Fruit fly (Drosophila melanogaster) whole organism, embryonic: ENCODE data around the gene Fbw5.

Experiments
- Ada2b ChIP-seq: fragments of 200-800 bp; sonication (Bioruptor generic); IDR thresholded peaks from 2 replicates; pipeline ENCODE4 v1.3.6; 2022; ENCODE audit warnings: missing biosample characterization, missing genetic modification characterization
- Atf-2 ChIP-seq: fragments of 200-800 bp; sonication (Bioruptor generic); optimal IDR thresholded peaks from 2 replicates; lab custom pipeline; 2016; ENCODE audit warnings: missing biosample characterization, missing genetic modification characterization
- CG10543 ChIP-seq: fragments of 200-800 bp; sonication (Bioruptor generic); optimal IDR thresholded peaks from 3 replicates; lab custom pipeline; 2017; ENCODE audit warnings: missing biosample characterization, mild to moderate bottlenecking, missing genetic modification characterization, moderate library complexity
- CG1233 ChIP-seq: fragments of 200-800 bp; sonication (Bioruptor generic); optimal IDR thresholded peaks from 4 replicates; lab custom pipeline; 2018; ENCODE audit warnings: missing biosample characterization, mild to moderate bottlenecking, missing genetic modification characterization
- CG12942 ChIP-seq: fragments of 200-800 bp; sonication (Bioruptor generic); optimal IDR thresholded peaks from 3 replicates; lab custom pipeline; 2016; ENCODE audit warnings: missing biosample characterization, missing genetic modification characterization
- CG13123 ChIP-seq: fragments of 200-800 bp; sonication (Bioruptor generic); optimal IDR thresholded peaks from 2 replicates; lab custom pipeline; 2016; ENCODE audit warnings: missing biosample characterization, missing genetic modification characterization
- CG13296 ChIP-seq: fragments of 200-800 bp; sonication (Bioruptor generic); optimal IDR thresholded peaks from 3 replicates; lab custom pipeline; 2018; ENCODE audit warnings: missing biosample characterization, mild to moderate bottlenecking, missing genetic modification characterization
- CG13624 ChIP-seq: fragments of 200-800 bp; sonication (Bioruptor generic); optimal IDR thresholded peaks from 2 replicates; lab custom pipeline; 2016; ENCODE audit warnings: missing biosample characterization, missing genetic modification characterization
- CG13775 ChIP-seq: fragments of 200-800 bp; sonication (Bioruptor generic); optimal IDR thresholded peaks from 3 replicates; lab custom pipeline; 2017; ENCODE audit warnings: missing biosample characterization, mild to moderate bottlenecking, missing genetic modification characterization
- CG17186 ChIP-seq: fragments of 200-800 bp; sonication (Bioruptor generic); optimal IDR thresholded peaks from 3 replicates; lab custom pipeline; 2017; ENCODE audit warnings: missing biosample characterization, missing genetic modification reagents, missing genetic modification characterization
- CG17359 ChIP-seq: fragments of 200-800 bp; sonication (Bioruptor generic); optimal IDR thresholded peaks from 3 replicates; lab custom pipeline; 2018; ENCODE audit warnings: missing biosample characterization, mild to moderate bottlenecking, missing genetic modification characterization, moderate library complexity
- CG1832 ChIP-seq: fragments of 200-800 bp; sonication (Bioruptor generic); optimal IDR thresholded peaks from 2 replicates; lab custom pipeline; 2017; ENCODE audit warnings: missing biosample characterization, mild to moderate bottlenecking, missing genetic modification characterization, inconsistent platforms
- CG2129 ChIP-seq: fragments of 200-800 bp; sonication (Bioruptor generic); IDR thresholded peaks from 2 replicates; pipeline ENCODE4 v1.3.6; 2022; ENCODE audit warnings: missing biosample characterization, missing genetic modification characterization; ENCODE audit not compliant: partially characterized antibody
- CG2199 ChIP-seq: fragments of 200-800 bp; sonication (Bioruptor generic); IDR thresholded peaks from 3 replicates; pipeline ENCODE4 v1.3.6; 2022; ENCODE audit warnings: missing biosample characterization, missing genetic modification characterization
- CG30431 ChIP-seq: fragments of 200-800 bp; sonication (Bioruptor generic); optimal IDR thresholded peaks from 2 replicates; lab custom pipeline; 2017; ENCODE audit warnings: missing biosample characterization, missing genetic modification characterization
- CG31365 ChIP-seq: fragments of 200-800 bp; sonication (Bioruptor generic); optimal IDR thresholded peaks from 2 replicates; lab custom pipeline; 2018; ENCODE audit warnings: missing biosample characterization, mild to moderate bottlenecking, missing genetic modification characterization
- CG3407 ChIP-seq: fragments of 200-800 bp; sonication (Bioruptor generic); optimal IDR thresholded peaks from 2 replicates; lab custom pipeline; 2018; ENCODE audit warnings: missing biosample characterization, mild to moderate bottlenecking, missing genetic modification characterization
- CG34376 ChIP-seq: fragments of 200-800 bp; sonication (Bioruptor generic); optimal IDR thresholded peaks from 2 replicates; lab custom pipeline; 2018; ENCODE audit warnings: missing biosample characterization, mild to moderate bottlenecking, missing genetic modification characterization
- CG34422 ChIP-seq: fragments of 200-800 bp; sonication (Bioruptor generic); IDR thresholded peaks from 3 replicates; pipeline ENCODE4 v1.3.6; 2022; ENCODE audit warnings: missing biosample characterization, missing genetic modification characterization
- CG5180 ChIP-seq: fragments of 200-800 bp; sonication (Bioruptor generic); optimal IDR thresholded peaks from 3 replicates; lab custom pipeline; 2017; ENCODE audit warnings: missing biosample characterization, missing genetic modification characterization, mild to moderate bottlenecking, moderate library complexity, missing genetic modification reagents
- CG6765 ChIP-seq: fragments of 200-800 bp; sonication (Bioruptor generic); optimal IDR thresholded peaks from 3 replicates; lab custom pipeline; 2017; ENCODE audit warnings: missing biosample characterization, mild to moderate bottlenecking, missing genetic modification characterization
- CG7372 ChIP-seq: fragments of 200-800 bp; sonication (Bioruptor generic); IDR thresholded peaks from 2 replicates; pipeline ENCODE4 v1.3.6; 2022; ENCODE audit warnings: missing biosample characterization, missing genetic modification characterization
- CG9727 ChIP-seq: fragments of 200-800 bp; sonication (Bioruptor generic); optimal IDR thresholded peaks from 3 replicates; lab custom pipeline; 2017; ENCODE audit warnings: missing biosample characterization, mild to moderate bottlenecking, missing genetic modification characterization
- D19A ChIP-seq: fragments of 200-800 bp; optimal IDR thresholded peaks from 3 replicates; lab custom pipeline; 2019; ENCODE audit warnings: missing biosample characterization, mild to moderate bottlenecking, missing genetic modification characterization, moderate library complexity
- Dek ChIP-seq: fragments of 200-800 bp; sonication (Bioruptor generic); optimal IDR thresholded peaks from 3 replicates; lab custom pipeline; 2019; ENCODE audit warnings: missing biosample characterization, mild to moderate bottlenecking, missing genetic modification characterization, moderate library complexity
- Dip3 ChIP-seq: fragments of 200-800 bp; sonication (Bioruptor generic); optimal IDR thresholded peaks from 3 replicates; lab custom pipeline; 2016; ENCODE audit warnings: missing biosample characterization, missing genetic modification characterization
- Ets97D ChIP-seq: fragments of 200-800 bp; sonication (Bioruptor generic); optimal IDR thresholded peaks from 3 replicates; lab custom pipeline; 2016; ENCODE audit warnings: missing biosample characterization, missing genetic modification characterization
- Gsc ChIP-seq: fragments of 200-800 bp; sonication (Bioruptor generic); IDR thresholded peaks from 2 replicates; pipeline ENCODE4 v1.3.6; 2022; ENCODE audit warnings: missing biosample characterization, missing genetic modification characterization
- H2.0 ChIP-seq: fragments of 200-800 bp; sonication (Bioruptor generic); IDR thresholded peaks from 2 replicates; pipeline ENCODE4 v1.3.6; 2022; ENCODE audit warnings: missing biosample characterization, missing genetic modification characterization
- HLH54F ChIP-seq: fragments of 200-800 bp; sonication (Bioruptor generic); optimal IDR thresholded peaks from 3 replicates; lab custom pipeline; 2016; ENCODE audit warnings: missing biosample characterization, missing genetic modification characterization
- Rfx ChIP-seq: fragments of 200-800 bp; sonication (Bioruptor generic); IDR thresholded peaks from 2 replicates; pipeline ENCODE4 v1.3.6; 2022; ENCODE audit warnings: missing biosample characterization, missing genetic modification characterization
- Sox100B ChIP-seq: fragments of 200-800 bp; sonication (Bioruptor generic); optimal IDR thresholded peaks from 3 replicates; lab custom pipeline; 2018; ENCODE audit warnings: missing biosample characterization, mild to moderate bottlenecking, missing genetic modification characterization
- Trl ChIP-seq, 3 experiments: fragments of >200 bp in 2 of 3; fragments of 200-800 bp in 1 of 3; sonication (Bioruptor generic) in 1 of 3; optimal IDR thresholded peaks; 2 replicates in 1 of 3; 3 replicates in 2 of 3; lab custom pipeline; 2016 to 2017; ENCODE audit warnings: missing biosample characterization in 1 of 3, missing genetic modification characterization in 1 of 3
- abd-A ChIP-seq: fragments of 200-800 bp; sonication (Bioruptor generic); optimal IDR thresholded peaks from 3 replicates; lab custom pipeline; 2019; ENCODE audit warnings: missing biosample characterization, mild to moderate bottlenecking, missing genetic modification characterization, moderate library complexity
- chinmo ChIP-seq: fragments of 200-800 bp; sonication (Bioruptor generic); IDR thresholded peaks from 4 replicates; pipeline ENCODE4 v1.3.6; 2022; ENCODE audit warnings: missing biosample characterization, missing genetic modification characterization; ENCODE audit not compliant: partially characterized antibody
- ci ChIP-seq: fragments of 200-800 bp; sonication (Bioruptor generic); IDR thresholded peaks from 3 replicates; pipeline ENCODE4 v1.3.6; 2022; ENCODE audit warnings: missing biosample characterization, missing genetic modification characterization
- crol ChIP-seq: fragments of 200-800 bp; sonication (Bioruptor generic); IDR thresholded peaks from 2 replicates; pipeline ENCODE4 v1.3.6; 2022; ENCODE audit warnings: missing biosample characterization, missing genetic modification characterization
- ftz-f1 ChIP-seq: fragments of 200-800 bp; sonication (Bioruptor generic); optimal IDR thresholded peaks from 2 replicates; lab custom pipeline; 2016; ENCODE audit warnings: missing biosample characterization, missing genetic modification characterization
- gsb-n ChIP-seq: fragments of 200-800 bp; sonication (Bioruptor generic); optimal IDR thresholded peaks from 3 replicates; lab custom pipeline; 2018; ENCODE audit warnings: missing biosample characterization, mild to moderate bottlenecking, missing genetic modification characterization
- ham ChIP-seq: fragments of 200-800 bp; sonication (Bioruptor generic); IDR thresholded peaks from 2 replicates; pipeline ENCODE4 v1.3.6; 2022; ENCODE audit warnings: missing biosample characterization, missing genetic modification characterization
- kni ChIP-seq: fragments of 200-800 bp; sonication (Bioruptor generic); optimal IDR thresholded peaks from 3 replicates; lab custom pipeline; 2017; ENCODE audit warnings: mild to moderate bottlenecking, missing biosample characterization, missing genetic modification reagents, missing genetic modification characterization
- maf-S ChIP-seq: fragments of 200-800 bp; sonication (Bioruptor generic); optimal IDR thresholded peaks from 2 replicates; lab custom pipeline; 2016; ENCODE audit warnings: missing biosample characterization, missing genetic modification characterization
- onecut ChIP-seq: fragments of 200-800 bp; sonication (Bioruptor generic); IDR thresholded peaks from 2 replicates; pipeline ENCODE4 v1.3.6; 2022; ENCODE audit warnings: missing biosample characterization, missing genetic modification characterization
- pros ChIP-seq: fragments of 200-800 bp; sonication (Bioruptor generic); optimal IDR thresholded peaks from 3 replicates; lab custom pipeline; 2019; ENCODE audit warnings: missing biosample characterization, mild to moderate bottlenecking, missing genetic modification characterization, moderate library complexity
- ro ChIP-seq: fragments of 200-800 bp; sonication (Bioruptor generic); IDR thresholded peaks from 2 replicates; pipeline ENCODE4 v1.3.6; 2022; ENCODE audit warnings: missing biosample characterization, missing genetic modification characterization
- seq ChIP-seq: fragments of 200-800 bp; sonication (Bioruptor generic); IDR thresholded peaks from 2 replicates; pipeline ENCODE4 v1.3.6; 2022; ENCODE audit warnings: missing biosample characterization, missing genetic modification characterization
- stc ChIP-seq: fragments of 200-800 bp; sonication (Bioruptor generic); IDR thresholded peaks from 2 replicates; pipeline ENCODE4 v1.3.6; 2022; ENCODE audit warnings: missing biosample characterization, missing genetic modification characterization
- ttk ChIP-seq: fragments of 200-800 bp; sonication (Bioruptor generic); IDR thresholded peaks from 2 replicates; pipeline ENCODE4 v2.1.2; 2022; ENCODE audit warnings: missing biosample characterization, missing genetic modification characterization
- vvl ChIP-seq: fragments of 200-800 bp; sonication (Bioruptor generic); IDR thresholded peaks from 2 replicates; pipeline ENCODE4 v1.3.6; 2022; ENCODE audit warnings: missing biosample characterization, missing genetic modification characterization
- z ChIP-seq: fragments of 200-800 bp; sonication (Bioruptor generic); IDR thresholded peaks from 3 replicates; pipeline ENCODE4 v1.3.6; 2022; ENCODE audit warnings: missing biosample characterization, missing genetic modification characterization
- zf30C ChIP-seq: fragments of 200-800 bp; sonication (Bioruptor generic); optimal IDR thresholded peaks from 3 replicates; lab custom pipeline; 2018; ENCODE audit warnings: missing biosample characterization, mild to moderate bottlenecking, missing genetic modification characterization

Fbw5 gene

DNA sequence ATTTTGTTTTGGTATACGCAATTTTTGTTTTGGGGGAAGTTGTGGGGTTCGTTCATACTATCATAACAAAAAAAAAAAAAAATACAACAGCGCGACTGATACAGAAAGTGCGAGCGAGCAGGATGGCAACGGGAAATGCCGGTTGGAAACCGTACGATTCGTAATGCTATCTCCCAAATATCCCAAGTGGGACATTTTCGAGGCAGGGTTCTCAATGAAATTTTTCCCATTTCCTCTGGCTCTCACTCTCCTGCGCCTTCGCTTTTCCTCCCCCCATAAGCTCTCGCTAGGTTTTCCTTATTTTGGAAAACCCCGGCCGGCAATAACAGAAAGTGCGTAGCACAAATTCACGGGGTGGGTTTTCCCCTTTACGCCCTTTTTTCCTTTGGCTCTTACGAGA, 26.5 kb upstream of the Fbw5 start:
- TF ChIP-seq Rfx (GFP tag; lab: Robert Waterston, UW) (no peak), stc (no peak), CG34422 (GFP tag; lab: Robert Waterston, UW) (0 out of 3 replicates have a peak, but pooled peaks have one; percentile 50), CG34376 (peak; percentile 34), ci (GFP tag; lab: Robert Waterston, UW) (peak; percentile 36; the same call in 1 of the 3 replicates), crol (GFP tag; lab: Robert Waterston, UW) (peak; percentile 31; the same call in 1 of the 2 replicates), Atf-2 (GFP tag; lab: Kevin White, UChicago) (no peak), CG5180 (GFP tag; lab: Kevin White, UChicago) (peak; percentile 58), CG31365 (no peak), CG2129 (GFP tag; lab: Robert Waterston, UW) (no peak), CG17186 (GFP tag; lab: Kevin White, UChicago) (no peak), abd-A (peak; percentile 62), ftz-f1 (GFP tag; lab: Kevin White, UChicago) (no peak), ttk (no peak), Gsc (GFP tag; lab: Robert Waterston, UW) (no peak), HLH54F (no peak), CG10543 (GFP tag; lab: Kevin White, UChicago) (peak; percentile 12), CG30431 (GFP tag; lab: Kevin White, UChicago) (no peak), vvl (0 out of 2 replicates have a peak, but pooled peaks have one; percentile 14), onecut (peak; percentile 32; the same call in 1 of the 2 replicates), CG1233 (GFP tag; lab: Kevin White, UChicago) (no peak), Trl (optimal IDR thresholded peaks at IDR 0.05; lab: Kevin White, UChicago) (peak in 1 of 2 experiments; percentile 11), Trl (GFP tag; optimal IDR thresholded peaks at IDR 0.05; lab: Kevin White, UChicago) (no peak), CG7372 (no peak), Dip3 (GFP tag; lab: Kevin White, UChicago) (no peak), CG3407 (GFP tag; lab: Kevin White, UChicago) (no peak), Dek (tag; lab: Kevin White, UChicago) (no peak), CG1832 (GFP tag; lab: Kevin White, UChicago) (no peak), CG13775 (GFP tag; lab: Kevin White, UChicago) (no peak), seq (peak; percentile 65; the same call in 1 of the 2 replicates), CG13123 (GFP tag; lab: Kevin White, UChicago) (no peak), CG6765 (GFP tag; lab: Kevin White, UChicago) (no peak), H2.0 (no peak), Ada2b (GFP tag; lab: Robert Waterston, UW) (no peak), CG13296 (peak; percentile 33), maf-S (GFP tag; lab: Kevin White, UChicago) (no peak), Ets97D (peak; percentile 59), kni (GFP tag; lab: Kevin White, UChicago) (peak; percentile 65), Sox100B (GFP tag; lab: Kevin White, UChicago) (no peak), pros (GFP tag; lab: Kevin White, UChicago) (peak; percentile 98), ro (GFP tag; lab: Robert Waterston, UW) (no peak), D19A (no peak), z (GFP tag; lab: Robert Waterston, UW) (peak; percentile 73; the same call in 2 of the 3 replicates), chinmo (GFP tag; lab: Robert Waterston, UW) (0 out of 4 replicates have a peak, but pooled peaks have one; percentile 48), zf30C (no peak), CG17359 (peak; percentile 34), CG9727 (GFP tag; lab: Kevin White, UChicago) (no peak), CG12942 (GFP tag; lab: Kevin White, UChicago) (no peak), gsb-n (tag; lab: Kevin White, UChicago) (peak; percentile 11), CG2199 (GFP tag; lab: Robert Waterston, UW) (no peak), CG13624 (GFP tag; lab: Kevin White, UChicago) (peak; percentile 26), ham (GFP tag; lab: Robert Waterston, UW) (no peak)
